Worm (Caenorhabditis elegans) whole organism, L4/young adult: ENCODE data around the gene chil-5.

Source experiments
- W03F9.2 ChIP-seq: fragments of 150-350 bp; optimal IDR thresholded peaks from 2 replicates; lab custom pipeline; 2014; ENCODE audit warnings: missing biosample characterization, missing genetic modification characterization
- dao-5 ChIP-seq: sonication (generic microtip); optimal IDR thresholded peaks from 2 replicates; lab custom pipeline; 2016; ENCODE audit warnings: missing genotype, missing genetic modification characterization, moderate library complexity, missing compliant biosample characterization
- him-1 ChIP-seq: sonication (generic microtip); optimal IDR thresholded peaks from 2 replicates; lab custom pipeline; 2016; ENCODE audit warnings: missing genotype, missing genetic modification reagents, missing genetic modification characterization, missing compliant biosample characterization

DNA sequence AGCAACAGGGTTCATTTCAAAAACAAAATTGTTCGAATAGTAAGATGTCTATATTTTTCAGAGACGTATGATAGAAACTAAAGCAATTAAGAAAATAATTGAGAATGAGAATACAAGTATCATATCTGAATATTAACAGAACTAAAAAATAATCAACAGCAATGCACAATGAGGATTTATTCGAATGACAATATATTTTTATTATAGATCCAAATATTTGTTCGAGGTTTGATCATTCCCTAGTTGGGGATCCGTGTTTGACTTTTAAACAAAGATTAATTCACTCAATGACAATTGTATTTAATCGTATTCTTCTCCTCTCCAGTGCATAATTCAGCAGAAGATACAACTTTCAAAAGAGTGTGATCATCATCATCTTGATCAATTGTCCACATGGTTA lies 2.7 kb upstream of the chil-5 start, which contains the start of gene C08H9.18:
- no peak for TF ChIP-seq dao-5
- TF ChIP-seq him-1 (tag; lab: Kevin White, UChicago), result no peak
- TF ChIP-seq W03F9.2 (tag; lab: Kevin White, UChicago), result no peak
